Worm (Caenorhabditis elegans): ENCODE measurements around the gene twk-40.

Gene twk-40

ce11 chrIII:13492377-13492776, at the start of gene twk-40:
Gene twk-40, minus strand, starts transcription at chrIII:13492477.
- TF ChIP-seq nhr-2 (tag; optimal IDR thresholded peaks at IDR 0.05) (no peak), elt-3 (tag; optimal IDR thresholded peaks at IDR 0.05) (no peak)

- TF ChIP-seq elt-1 (tag; optimal IDR thresholded peaks at IDR 0.05; ENCODE audit: borderline replicate concordance, insufficient read depth): no peak
- TF ChIP-seq cnd-1 (tag; optimal IDR thresholded peaks at IDR 0.05): no peak
- TF ChIP-seq tbx-8 (GFP tag; optimal IDR thresholded peaks at IDR 0.05): no peak
- TF ChIP-seq drap-1 (GFP tag; optimal IDR thresholded peaks at IDR 0.05): no peak
- no peak for TF ChIP-seq nhr-2 (tag; optimal IDR thresholded peaks at IDR 0.05)
- no peak for TF ChIP-seq ceh-39 (tag; optimal IDR thresholded peaks at IDR 0.05)
- TF ChIP-seq elt-3 (tag; optimal IDR thresholded peaks at IDR 0.05): no peak
- TF ChIP-seq flh-1 (GFP tag; optimal IDR thresholded peaks at IDR 0.05): no peak
- no peak for TF ChIP-seq pha-4 (tag; optimal IDR thresholded peaks at IDR 0.05)
- TF ChIP-seq sptf-1 (tag; optimal IDR thresholded peaks at IDR 0.05): no peak
- TF ChIP-seq mab-5 (tag; optimal IDR thresholded peaks at IDR 0.05): no peak
- no peak for TF ChIP-seq lin-32 (GFP tag; optimal IDR thresholded peaks at IDR 0.05)
- TF ChIP-seq mep-1 (tag; optimal IDR thresholded peaks at IDR 0.05): no peak
- TF ChIP-seq nhr-76 (tag; optimal IDR thresholded peaks at IDR 0.05): no peak
- no peak for TF ChIP-seq unc-62 (GFP tag; optimal IDR thresholded peaks at IDR 0.05)
- no peak for TF ChIP-seq ceh-83 (GFP tag; optimal IDR thresholded peaks at IDR 0.05)
Observed at ce11 chrIII:13540791-13541190, 48.5 kb upstream of the twk-40 start.

DNA sequence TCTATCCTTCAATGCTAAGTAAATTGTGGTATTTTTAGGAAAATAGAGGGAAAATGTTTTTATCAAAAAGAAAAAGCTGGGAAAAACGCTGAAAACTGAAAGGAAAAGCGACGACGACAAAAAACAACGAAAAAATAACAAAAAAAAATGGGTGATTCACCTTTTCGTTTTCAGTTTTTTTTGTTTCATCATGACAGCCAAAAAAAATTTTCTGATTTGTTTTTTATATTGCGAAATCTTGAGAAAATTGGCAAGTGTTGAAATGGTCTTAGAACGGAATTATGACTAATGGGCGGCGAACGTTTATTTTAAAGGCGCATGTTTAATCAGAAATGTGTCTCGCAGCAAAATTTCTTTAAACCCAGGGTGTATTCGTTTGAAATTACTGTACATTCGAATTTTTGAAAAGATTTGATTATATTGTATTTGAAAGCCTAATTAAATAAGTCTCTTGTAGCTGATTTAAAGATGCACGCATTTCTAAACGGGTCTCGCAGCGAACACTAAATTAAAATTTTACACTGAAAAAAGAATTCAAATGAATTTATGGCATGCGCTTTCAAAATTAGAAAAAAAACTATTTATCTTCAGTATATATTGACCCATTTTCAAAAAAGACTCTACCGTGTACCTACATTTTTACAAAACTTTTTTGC, 43.6 kb upstream of the twk-40 start:
- TF ChIP-seq mls-2 (tag; optimal IDR thresholded peaks at IDR 0.05): no peak
- no peak for TF ChIP-seq elt-3 (tag; optimal IDR thresholded peaks at IDR 0.05)
- no peak for TF ChIP-seq nhr-237 (tag; optimal IDR thresholded peaks at IDR 0.05)
- no peak for TF ChIP-seq snpc-4 (tag; optimal IDR thresholded peaks at IDR 0.05)

ce11 chrIII:13534704-13535103, 42.4 kb upstream of the twk-40 start:
- TF ChIP-seq blmp-1 (tag; optimal IDR thresholded peaks at IDR 0.05) (no peak), lsy-2 (tag; optimal IDR thresholded peaks at IDR 0.05) (no peak), snpc-4 (tag; optimal IDR thresholded peaks at IDR 0.05) (no peak), ceh-43 (GFP tag; optimal IDR thresholded peaks at IDR 0.05) (no peak), hlh-1 (tag; optimal IDR thresholded peaks at IDR 0.05) (no peak), ham-2 (GFP tag; optimal IDR thresholded peaks at IDR 0.05) (no peak), lin-13 (tag; optimal IDR thresholded peaks at IDR 0.05) (no peak), unc-39 (tag; optimal IDR thresholded peaks at IDR 0.05) (no peak), mab-5 (tag; optimal IDR thresholded peaks at IDR 0.05) (no peak), bed-3 (GFP tag; optimal IDR thresholded peaks at IDR 0.05) (no peak), sem-2 (GFP tag; optimal IDR thresholded peaks at IDR 0.05) (no peak)

- TF ChIP-seq pha-4 (tag; optimal IDR thresholded peaks at IDR 0.05) (peak; percentile 91), hlh-1 (tag; optimal IDR thresholded peaks at IDR 0.05) (no peak)
Observed at ce11 chrIII:13530838-13531237, 38.6 kb upstream of the twk-40 start.

ce11 chrIII:13530017-13530416, 37.7 kb upstream of the twk-40 start:
- TF ChIP-seq unc-39 (tag; optimal IDR thresholded peaks at IDR 0.05) (no peak), lin-32 (GFP tag; optimal IDR thresholded peaks at IDR 0.05) (no peak), nhr-12 (tag; optimal IDR thresholded peaks at IDR 0.05) (no peak), bed-3 (GFP tag; optimal IDR thresholded peaks at IDR 0.05) (no peak), elt-1 (tag; optimal IDR thresholded peaks at IDR 0.05; ENCODE audit: borderline replicate concordance, insufficient read depth) (no peak), snpc-4 (tag; optimal IDR thresholded peaks at IDR 0.05) (no peak), flh-1 (GFP tag; optimal IDR thresholded peaks at IDR 0.05) (no peak), zip-8 (tag; optimal IDR thresholded peaks at IDR 0.05) (no peak), pha-4 (tag; optimal IDR thresholded peaks at IDR 0.05) (peak; percentile 33), M03D4.4 (tag; optimal IDR thresholded peaks at IDR 0.05) (no peak), ceh-43 (GFP tag; optimal IDR thresholded peaks at IDR 0.05) (no peak), sptf-1 (tag; optimal IDR thresholded peaks at IDR 0.05) (no peak), lsy-2 (tag; optimal IDR thresholded peaks at IDR 0.05) (peak; percentile 18), nhr-28 (tag; optimal IDR thresholded peaks at IDR 0.05) (no peak), hlh-1 (tag; optimal IDR thresholded peaks at IDR 0.05) (no peak), nhr-237 (tag; optimal IDR thresholded peaks at IDR 0.05) (peak; percentile 43), tbx-8 (GFP tag; optimal IDR thresholded peaks at IDR 0.05) (no peak), drap-1 (GFP tag; optimal IDR thresholded peaks at IDR 0.05) (no peak), ceh-39 (tag; optimal IDR thresholded peaks at IDR 0.05) (no peak), lin-13 (tag; optimal IDR thresholded peaks at IDR 0.05) (peak; percentile 67), mls-2 (tag; optimal IDR thresholded peaks at IDR 0.05) (no peak), unc-62 (GFP tag; optimal IDR thresholded peaks at IDR 0.05) (no peak), ceh-83 (GFP tag; optimal IDR thresholded peaks at IDR 0.05) (no peak), unc-120 (tag; optimal IDR thresholded peaks at IDR 0.05; ENCODE audit: poor library complexity, severe bottlenecking) (no peak), cnd-1 (tag; optimal IDR thresholded peaks at IDR 0.05) (no peak), mep-1 (tag; optimal IDR thresholded peaks at IDR 0.05) (no peak), blmp-1 (tag; optimal IDR thresholded peaks at IDR 0.05) (peak; percentile 23), sem-2 (GFP tag; optimal IDR thresholded peaks at IDR 0.05) (no peak), nhr-76 (tag; optimal IDR thresholded peaks at IDR 0.05) (no peak), ztf-11 (tag; optimal IDR thresholded peaks at IDR 0.05) (no peak), ces-1 (GFP tag; optimal IDR thresholded peaks at IDR 0.05) (peak; percentile 61), nhr-2 (tag; optimal IDR thresholded peaks at IDR 0.05) (no peak), mab-5 (tag; optimal IDR thresholded peaks at IDR 0.05) (no peak), elt-3 (tag; optimal IDR thresholded peaks at IDR 0.05) (no peak), ham-2 (GFP tag; optimal IDR thresholded peaks at IDR 0.05) (no peak)

Measured in whole organism, mixed stage, embryonic.